Fruit fly (Drosophila melanogaster) whole organism, embryonic: ENCODE results near the gene CG10801.

Experiments used
- Atf6 ChIP-seq: fragments of 200-800 bp; sonication (Bioruptor generic); IDR thresholded peaks from 2 replicates; pipeline ENCODE4 v1.3.6; 2022; ENCODE audit warnings: missing biosample characterization, missing genetic modification characterization
- B-H2 ChIP-seq: fragments of 200-800 bp; sonication (Bioruptor generic); optimal IDR thresholded peaks from 2 replicates; lab custom pipeline; 2018; ENCODE audit warnings: missing biosample characterization, mild to moderate bottlenecking, missing genetic modification characterization
- C15 ChIP-seq: fragments of 200-800 bp; sonication (Bioruptor generic); IDR thresholded peaks from 3 replicates; pipeline ENCODE4 v1.3.6; 2022; ENCODE audit warnings: missing biosample characterization, missing genetic modification characterization
- CG10147 ChIP-seq: fragments of 200-800 bp; sonication (Bioruptor generic); optimal IDR thresholded peaks from 2 replicates; lab custom pipeline; 2019; ENCODE audit warnings: missing biosample characterization, mild to moderate bottlenecking, missing genetic modification characterization, moderate library complexity
- CG11723 ChIP-seq: fragments of 200-800 bp; sonication (Bioruptor generic); optimal IDR thresholded peaks from 2 replicates; lab custom pipeline; 2017; ENCODE audit warnings: missing biosample characterization, mild to moderate bottlenecking, missing genetic modification characterization
- CG12104 ChIP-seq: fragments of 200-800 bp; sonication (Bioruptor generic); optimal IDR thresholded peaks from 3 replicates; lab custom pipeline; 2016; ENCODE audit warnings: missing biosample characterization, missing genetic modification characterization
- CG12744 ChIP-seq: fragments of 200-800 bp; sonication (Bioruptor generic); optimal IDR thresholded peaks from 2 replicates; lab custom pipeline; 2016; ENCODE audit warnings: missing biosample characterization, missing genetic modification characterization
- CG15011 ChIP-seq: fragments of 200-800 bp; sonication (Bioruptor generic); optimal IDR thresholded peaks from 3 replicates; lab custom pipeline; 2018; ENCODE audit warnings: missing biosample characterization, mild to moderate bottlenecking, missing genetic modification characterization
- CG15601 ChIP-seq: fragments of 200-800 bp; sonication (Bioruptor generic); optimal IDR thresholded peaks from 3 replicates; lab custom pipeline; 2019; ENCODE audit warnings: missing biosample characterization, mild to moderate bottlenecking, missing genetic modification characterization, moderate library complexity
- CG17829 ChIP-seq: fragments of 200-800 bp; optimal IDR thresholded peaks from 2 replicates; lab custom pipeline; 2019; ENCODE audit warnings: missing biosample characterization, mild to moderate bottlenecking, missing genetic modification characterization, moderate library complexity
- CG18262 ChIP-seq: fragments of 200-800 bp; optimal IDR thresholded peaks from 3 replicates; lab custom pipeline; 2019; ENCODE audit warnings: missing biosample characterization, mild to moderate bottlenecking, missing genetic modification characterization, moderate library complexity
- CG31388 ChIP-seq: fragments of 200-800 bp; sonication (Bioruptor generic); optimal IDR thresholded peaks from 2 replicates; lab custom pipeline; 2016; ENCODE audit warnings: missing biosample characterization, missing genetic modification characterization
- CG3726 ChIP-seq: fragments of 200-800 bp; sonication (Bioruptor generic); IDR thresholded peaks from 3 replicates; pipeline ENCODE4, ENCODE4 v1.3.6; 2022; ENCODE audit warnings: missing biosample characterization, missing genetic modification characterization
- CG9727 ChIP-seq: fragments of 200-800 bp; sonication (Bioruptor generic); optimal IDR thresholded peaks from 3 replicates; lab custom pipeline; 2017; ENCODE audit warnings: missing biosample characterization, mild to moderate bottlenecking, missing genetic modification characterization
- CG9817 ChIP-seq: fragments of 200-800 bp; sonication (Bioruptor generic); optimal IDR thresholded peaks from 2 replicates; lab custom pipeline; 2018; ENCODE audit warnings: missing biosample characterization, mild to moderate bottlenecking, missing genetic modification characterization, moderate library complexity
- CG9932 ChIP-seq: fragments of 200-800 bp; sonication (Bioruptor generic); IDR thresholded peaks from 2 replicates; pipeline ENCODE4 v1.3.6; 2022; ENCODE audit warnings: missing biosample characterization, missing genetic modification characterization
- CTCF ChIP-seq: fragments of 200-800 bp; sonication (Bioruptor generic); optimal IDR thresholded peaks from 2 replicates; lab custom pipeline; 2017; ENCODE audit warnings: missing biosample characterization, mild to moderate bottlenecking, missing genetic modification characterization, moderate library complexity
- Dad ChIP-seq: fragments of 200-800 bp; sonication (Bioruptor generic); optimal IDR thresholded peaks from 3 replicates; lab custom pipeline; 2016; ENCODE audit warnings: missing biosample characterization, missing genetic modification characterization
- Deaf1 ChIP-seq: fragments of 200-800 bp; optimal IDR thresholded peaks from 3 replicates; lab custom pipeline; 2019; ENCODE audit warnings: missing biosample characterization, mild to moderate bottlenecking, missing genetic modification characterization, moderate library complexity
- Ets65A ChIP-seq: fragments of 200-800 bp; sonication (Bioruptor generic); peaks from one replicate; lab custom pipeline; 2016; ENCODE audit warnings: missing biosample characterization, missing genetic modification characterization
- H2.0 ChIP-seq: fragments of 200-800 bp; sonication (Bioruptor generic); IDR thresholded peaks from 2 replicates; pipeline ENCODE4 v1.3.6; 2022; ENCODE audit warnings: missing biosample characterization, missing genetic modification characterization
- HLHmδ ChIP-seq: fragments of 200-800 bp; sonication (Bioruptor generic); optimal IDR thresholded peaks from 2 replicates; lab custom pipeline; 2018; ENCODE audit warnings: missing biosample characterization, mild to moderate bottlenecking, missing genetic modification characterization, moderate library complexity
- Hand ChIP-seq: fragments of 200-800 bp; sonication (Bioruptor generic); optimal IDR thresholded peaks from 2 replicates; lab custom pipeline; 2017; ENCODE audit warnings: mild to moderate bottlenecking, missing biosample characterization, missing genetic modification reagents, missing genetic modification characterization
- Hr39 ChIP-seq: fragments of >200 bp; optimal IDR thresholded peaks from 2 replicates; lab custom pipeline; 2017
- Lhr ChIP-seq: fragments of 200-800 bp; sonication (Bioruptor generic); optimal IDR thresholded peaks from 3 replicates; lab custom pipeline; 2017; ENCODE audit warnings: mild to moderate bottlenecking, missing biosample characterization, missing genetic modification reagents, missing genetic modification characterization
- MTF-1 ChIP-seq: fragments of 200-800 bp; sonication (Bioruptor generic); optimal IDR thresholded peaks from 2 replicates; lab custom pipeline; 2018; ENCODE audit warnings: missing biosample characterization, mild to moderate bottlenecking, missing genetic modification characterization, borderline replicate concordance
- Med ChIP-seq: fragments of 200-800 bp; sonication (Bioruptor generic); peaks from one replicate; lab custom pipeline; 2016; ENCODE audit warnings: missing biosample characterization, missing genetic modification characterization, mild to moderate bottlenecking, inconsistent platforms, moderate library complexity
- NC2β ChIP-seq: fragments of 200-800 bp; sonication (Bioruptor generic); optimal IDR thresholded peaks from 2 replicates; lab custom pipeline; 2016; ENCODE audit warnings: missing biosample characterization, missing genetic modification characterization
- Oaz ChIP-seq: fragments of 200-800 bp; sonication (Bioruptor generic); IDR thresholded peaks from 2 replicates; pipeline ENCODE4 v1.3.6; 2022; ENCODE audit warnings: missing biosample characterization, missing genetic modification characterization
- Xbp1 ChIP-seq: fragments of 200-800 bp; sonication (Bioruptor generic); optimal IDR thresholded peaks from 3 replicates; lab custom pipeline; 2016; ENCODE audit warnings: missing biosample characterization, mild to moderate bottlenecking, missing genetic modification characterization
- bab2 ChIP-seq: fragments of 200-800 bp; sonication (Bioruptor generic); optimal IDR thresholded peaks from 2 replicates; lab custom pipeline; 2016; ENCODE audit warnings: missing biosample characterization, missing genetic modification characterization
- bcd ChIP-seq: fragments of 200-800 bp; sonication (Bioruptor generic); optimal IDR thresholded peaks from 2 replicates; lab custom pipeline; 2017; ENCODE audit warnings: missing biosample characterization, mild to moderate bottlenecking, missing genetic modification characterization
- cas ChIP-seq: fragments of 200-800 bp; sonication (Bioruptor generic); IDR thresholded peaks from 2 replicates; pipeline ENCODE4 v1.3.6; 2022; ENCODE audit warnings: missing biosample characterization, missing genetic modification characterization
- chif ChIP-seq, 2 experiments: fragments of 200-800 bp; sonication (Bioruptor generic); optimal IDR thresholded peaks; 3 replicates each; lab custom pipeline; 2016; ENCODE audit warnings: missing biosample characterization in 2 of 2, missing genetic modification characterization in 2 of 2
- disco-r ChIP-seq: fragments of 200-800 bp; sonication (Bioruptor generic); optimal IDR thresholded peaks from 2 replicates; lab custom pipeline; 2016; ENCODE audit warnings: missing biosample characterization, missing genetic modification characterization
- fd102C ChIP-seq: fragments of 200-800 bp; sonication (Bioruptor generic); optimal IDR thresholded peaks from 2 replicates; lab custom pipeline; 2018; ENCODE audit warnings: missing biosample characterization, mild to moderate bottlenecking, missing genetic modification characterization, moderate library complexity
- fd64A ChIP-seq: fragments of 200-800 bp; sonication (Bioruptor generic); optimal IDR thresholded peaks from 3 replicates; lab custom pipeline; 2018; ENCODE audit warnings: missing biosample characterization, mild to moderate bottlenecking, missing genetic modification characterization
- gfzf ChIP-seq: fragments of 200-800 bp; sonication (Bioruptor generic); optimal IDR thresholded peaks from 2 replicates; lab custom pipeline; 2016; ENCODE audit warnings: missing biosample characterization, mild to moderate bottlenecking, missing genetic modification characterization, moderate library complexity
- grau ChIP-seq: fragments of 200-800 bp; optimal IDR thresholded peaks from 3 replicates; lab custom pipeline; 2019; ENCODE audit warnings: missing biosample characterization, mild to moderate bottlenecking, missing genetic modification characterization, moderate library complexity
- hb ChIP-seq: fragments of 200-800 bp; sonication (Bioruptor generic); IDR thresholded peaks from 3 replicates; pipeline ENCODE4 v1.3.6; 2022; ENCODE audit warnings: missing biosample characterization, missing genetic modification characterization; ENCODE audit not compliant: partially characterized antibody
- her ChIP-seq: fragments of 200-800 bp; sonication (Bioruptor generic); optimal IDR thresholded peaks from 2 replicates; lab custom pipeline; 2016; ENCODE audit warnings: missing biosample characterization, missing genetic modification characterization
- jigr1 ChIP-seq: fragments of 200-800 bp; sonication (Bioruptor generic); IDR thresholded peaks from 3 replicates; pipeline ENCODE4 v1.3.6; 2022; ENCODE audit warnings: missing biosample characterization, missing genetic modification characterization
- lilli ChIP-seq: fragments of 200-800 bp; sonication (Bioruptor generic); optimal IDR thresholded peaks from 3 replicates; lab custom pipeline; 2016; ENCODE audit warnings: missing biosample characterization, missing genetic modification characterization
- maf-S ChIP-seq: fragments of 200-800 bp; sonication (Bioruptor generic); optimal IDR thresholded peaks from 2 replicates; lab custom pipeline; 2016; ENCODE audit warnings: missing biosample characterization, missing genetic modification characterization
- row ChIP-seq: fragments of 200-800 bp; sonication (Bioruptor generic); IDR thresholded peaks from 3 replicates; pipeline ENCODE4 v1.3.6; 2022; ENCODE audit warnings: missing biosample characterization, missing genetic modification characterization
- run ChIP-seq: fragments of 200-800 bp; sonication (Bioruptor generic); optimal IDR thresholded peaks from 3 replicates; lab custom pipeline; 2018; ENCODE audit warnings: missing biosample characterization, mild to moderate bottlenecking, missing genetic modification characterization
- scrt ChIP-seq: fragments of 200-800 bp; sonication (Bioruptor generic); optimal IDR thresholded peaks from 2 replicates; lab custom pipeline; 2018; ENCODE audit warnings: missing biosample characterization, mild to moderate bottlenecking, missing genetic modification characterization, moderate library complexity
- sens ChIP-seq: fragments of 200-800 bp; sonication (Bioruptor generic); peaks from one replicate; lab custom pipeline; 2016; ENCODE audit warnings: missing biosample characterization, missing genetic modification characterization
- sim ChIP-seq: fragments of 200-800 bp; sonication (Bioruptor generic); IDR thresholded peaks from 2 replicates; pipeline ENCODE4 v1.3.6; 2022; ENCODE audit warnings: missing biosample characterization, missing genetic modification characterization
- so ChIP-seq: fragments of 200-800 bp; sonication (Bioruptor generic); IDR thresholded peaks from 3 replicates; pipeline ENCODE4 v1.3.6; 2022; ENCODE audit warnings: missing biosample characterization, missing genetic modification characterization
- vvl ChIP-seq: fragments of 200-800 bp; sonication (Bioruptor generic); IDR thresholded peaks from 2 replicates; pipeline ENCODE4 v1.3.6; 2022; ENCODE audit warnings: missing biosample characterization, missing genetic modification characterization
- zen ChIP-seq: fragments of 200-800 bp; sonication (Bioruptor generic); optimal IDR thresholded peaks from 3 replicates; lab custom pipeline; 2018; ENCODE audit warnings: missing biosample characterization, mild to moderate bottlenecking, missing genetic modification characterization, moderate library complexity

Gene CG10801

DNA sequence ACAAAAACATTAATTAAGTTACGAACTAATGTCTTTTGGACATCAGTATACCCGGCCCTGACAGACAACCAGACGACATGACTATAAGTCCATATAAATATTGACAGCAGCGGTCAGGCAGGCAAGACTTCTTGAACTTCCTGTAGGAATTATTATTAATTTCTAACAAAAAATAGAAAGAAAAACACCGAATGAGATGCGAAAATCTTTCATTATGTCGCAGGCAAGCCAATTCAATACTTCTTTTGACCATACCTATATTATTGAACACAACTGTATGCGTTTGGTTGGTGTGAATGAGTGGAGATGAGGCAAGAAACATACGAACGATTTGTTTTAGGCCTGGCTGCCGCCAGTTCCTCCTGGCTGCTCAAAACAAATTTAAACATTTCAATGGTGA, 35.4 kb upstream of the CG10801 start (continued):
- TF ChIP-seq lilli (GFP tag; lab: Kevin White, UChicago) (peak; percentile 81), Ets65A (GFP tag; lab: Kevin White, UChicago) (peak; percentile 30), scrt (peak; percentile 74), NC2β (peak; percentile 70), grau (tag; lab: Kevin White, UChicago) (peak; percentile 85), CG15011 (GFP tag; lab: Kevin White, UChicago) (peak; percentile 45), row (GFP tag; lab: Robert Waterston, UW) (peak; percentile 88), fd102C (GFP tag; lab: Kevin White, UChicago) (peak; percentile 37), Hr39 (no peak), Lhr (GFP tag; lab: Kevin White, UChicago) (no peak), gfzf (GFP tag; lab: Kevin White, UChicago) (no peak), hb (no peak), CG18262 (tag; lab: Kevin White, UChicago) (peak; percentile 81), CG9817 (tag; lab: Kevin White, UChicago) (peak; percentile 74), CG15601 (tag; lab: Kevin White, UChicago) (peak; percentile 52), CG10147 (GFP tag; lab: Kevin White, UChicago) (peak; percentile 66), CG3726 (GFP tag; lab: Robert Waterston, UW) (peak; percentile 71; the same call in 2 of the 3 replicates), CG11723 (GFP tag; lab: Kevin White, UChicago) (peak; percentile 68), maf-S (GFP tag; lab: Kevin White, UChicago) (peak; percentile 46), vvl (peak; percentile 91), Oaz (GFP tag; lab: Robert Waterston, UW) (peak; percentile 79), Atf6 (GFP tag; lab: Robert Waterston, UW) (peak; percentile 83), C15 (GFP tag; lab: Robert Waterston, UW) (0 out of 3 replicates have a peak, but pooled peaks have one; percentile 57), Xbp1 (GFP tag; lab: Kevin White, UChicago) (peak; percentile 86), run (tag; lab: Kevin White, UChicago) (peak; percentile 79), CG12744 (GFP tag; lab: Kevin White, UChicago) (peak; percentile 73), CG9727 (GFP tag; lab: Kevin White, UChicago) (peak; percentile 65), B-H2 (GFP tag; lab: Kevin White, UChicago) (no peak), zen (tag; lab: Kevin White, UChicago) (peak; percentile 56), CG17829 (peak; percentile 77), disco-r (GFP tag; lab: Kevin White, UChicago) (peak; percentile 47), Hand (peak; percentile 13), fd64A (GFP tag; lab: Kevin White, UChicago) (no peak), sim (GFP tag; lab: Robert Waterston, UW) (peak; percentile 46; the same call in 1 of the 2 replicates), CTCF (GFP tag; lab: Kevin White, UChicago) (peak; percentile 44), CG9932 (GFP tag; lab: Robert Waterston, UW) (peak; percentile 67), sens (peak; percentile 97), chif (GFP tag; optimal IDR thresholded peaks at IDR 0.05; lab: Kevin White, UChicago) (peak; percentile 80 to 85), HLHmδ (GFP tag; lab: Kevin White, UChicago) (no peak), CG12104 (GFP tag; lab: Kevin White, UChicago) (no peak), Med (GFP tag; lab: Kevin White, UChicago) (peak; percentile 95), Dad (GFP tag; lab: Kevin White, UChicago) (peak; percentile 62), jigr1 (peak; percentile 70; the same call in 2 of the 3 replicates), her (peak; percentile 55), bcd (GFP tag; lab: Kevin White, UChicago) (peak; percentile 78), H2.0 (peak; percentile 79), MTF-1 (peak; percentile 71), cas (peak; percentile 46; the same call in 1 of the 2 replicates), CG31388 (GFP tag; lab: Kevin White, UChicago) (no peak), bab2 (GFP tag; lab: Kevin White, UChicago) (peak; percentile 81), so (GFP tag; lab: Robert Waterston, UW) (0 out of 3 replicates have a peak, but pooled peaks have one; percentile 65), Deaf1 (tag; lab: Kevin White, UChicago) (peak; percentile 52)
